Worm (Caenorhabditis elegans) whole organism, young adult: ENCODE measurements around the gene W05B2.2.

Experiments
- F22D6.2 ChIP-seq: sonication (generic microtip); optimal IDR thresholded peaks from 2 replicates; lab custom pipeline; 2016; ENCODE audit warnings: mild to moderate bottlenecking, missing genetic modification characterization, missing compliant biosample characterization
- Y79H2A.3 ChIP-seq: fragments of 200-800 bp; sonication (Bioruptor generic); conservative IDR thresholded peaks from 2 replicates; pipeline ENCODE4 v1.3.6; 2022; ENCODE audit warnings: missing genetic modification reagents, missing genetic modification characterization, missing compliant biosample characterization
- akir-1 ChIP-seq: fragments of 200-800 bp; sonication (Bioruptor generic); optimal IDR thresholded peaks from 2 replicates; lab custom pipeline; 2018; ENCODE audit warnings: mild to moderate bottlenecking, missing genetic modification characterization, moderate library complexity, missing compliant biosample characterization
- ama-1 ChIP-seq, 3 experiments: fragments of 150-350 bp in 1 of 3; sonication (generic microtip) in 2 of 3; optimal IDR thresholded peaks; 2 replicates each; lab custom pipeline; 2014 to 2018; ENCODE audit warnings: missing biosample characterization in 2 of 3, missing genetic modification characterization in 2 of 3, missing genetic modification reagents in 2 of 3
- aptf-2 ChIP-seq: fragments of 200-800 bp; sonication (Bioruptor generic); conservative IDR thresholded peaks from 2 replicates; pipeline ENCODE4 v1.3.6; 2022; ENCODE audit warnings: missing genetic modification reagents, missing genetic modification characterization, missing compliant biosample characterization
- athp-1 ChIP-seq: sonication (generic microtip); optimal IDR thresholded peaks from 2 replicates; lab custom pipeline; 2017; ENCODE audit warnings: mild to moderate bottlenecking, missing genetic modification characterization, missing compliant biosample characterization
- attf-6 ChIP-seq: fragments of 200-800 bp; sonication (Bioruptor generic); IDR thresholded peaks from 2 replicates; pipeline ENCODE4 v1.3.6; 2022; ENCODE audit warnings: missing genetic modification reagents, missing genetic modification characterization, missing compliant biosample characterization
- bed-2 ChIP-seq: fragments of 200-800 bp; sonication (Bioruptor generic); IDR thresholded peaks from 2 replicates; pipeline ENCODE4 v1.3.6; 2022; ENCODE audit warnings: missing genetic modification reagents, missing genetic modification characterization, missing compliant biosample characterization
- ceh-58 ChIP-seq: fragments of 200-800 bp; sonication (Bioruptor generic); IDR thresholded peaks from 2 replicates; pipeline ENCODE4 v1.3.6; 2022; ENCODE audit warnings: missing genetic modification characterization, missing compliant biosample characterization
- ceh-79 ChIP-seq: sonication (generic microtip); optimal IDR thresholded peaks from 2 replicates; lab custom pipeline; 2017; ENCODE audit warnings: mild to moderate bottlenecking, missing genetic modification characterization, missing compliant biosample characterization
- egl-44 ChIP-seq: fragments of 200-800 bp; sonication (Bioruptor generic); IDR thresholded peaks from 2 replicates; pipeline ENCODE4 v1.3.6; 2022; ENCODE audit warnings: missing genetic modification reagents, missing genetic modification characterization, missing compliant biosample characterization
- rec-8 ChIP-seq, 2 experiments: sonication (generic microtip); optimal IDR thresholded peaks; 2 replicates each; lab custom pipeline; 2016; ENCODE audit warnings: mild to moderate bottlenecking in 2 of 2, missing genetic modification characterization in 2 of 2, missing genetic modification reagents in 2 of 2, missing genotype in 2 of 2, missing biosample characterization in 1 of 2, missing compliant biosample characterization in 1 of 2, moderate library complexity in 1 of 2
- repo-1 ChIP-seq: sonication (generic microtip); optimal IDR thresholded peaks from 2 replicates; lab custom pipeline; 2017; ENCODE audit warnings: mild to moderate bottlenecking, missing genetic modification characterization, missing compliant biosample characterization
- somi-1 ChIP-seq: fragments of 200-800 bp; sonication (Bioruptor generic); optimal IDR thresholded peaks from 2 replicates; lab custom pipeline; 2018; ENCODE audit warnings: mild to moderate bottlenecking, missing genetic modification characterization, missing compliant biosample characterization
- tlf-1 ChIP-seq: fragments of 200-800 bp; sonication (Bioruptor generic); optimal IDR thresholded peaks from 2 replicates; lab custom pipeline; 2018; ENCODE audit warnings: mild to moderate bottlenecking, missing genetic modification characterization, missing compliant biosample characterization
- ztf-6 ChIP-seq: fragments of 200-800 bp; sonication (Bioruptor generic); IDR thresholded peaks from 2 replicates; pipeline ENCODE4 v1.3.6; 2022; ENCODE audit warnings: missing genetic modification reagents, missing genetic modification characterization, missing compliant biosample characterization

The W05B2.2 gene

ce11 chrIII:10914971-10915370 lies 51.9 kb downstream of the W05B2.2 start:
- no peak for TF ChIP-seq bed-2
- TF ChIP-seq Y79H2A.3 = no peak
- TF ChIP-seq akir-1 = no peak
- TF ChIP-seq egl-44 = no peak
- TF ChIP-seq F22D6.2 (tag; lab: Kevin White, UChicago) = no peak
- no peak for TF ChIP-seq ceh-79 (tag; lab: Kevin White, UChicago)
- no peak for TF ChIP-seq ama-1 (optimal IDR thresholded peaks at IDR 0.05; lab: Kevin White, UChicago)
- no peak for TF ChIP-seq ama-1 (GFP tag; optimal IDR thresholded peaks at IDR 0.05; lab: Kevin White, UChicago)
- no peak for TF ChIP-seq attf-6
- TF ChIP-seq aptf-2 (GFP tag; lab: Robert Waterston, UW) = no peak
- TF ChIP-seq tlf-1 (GFP tag; lab: Kevin White, UChicago) = no peak
- no peak for TF ChIP-seq somi-1 (GFP tag; lab: Kevin White, UChicago)

- TF ChIP-seq athp-1 (tag; lab: Kevin White, UChicago) = no peak
- no peak for TF ChIP-seq ztf-6
- no peak for TF ChIP-seq tlf-1 (GFP tag; lab: Kevin White, UChicago)
- no peak for TF ChIP-seq attf-6
- TF ChIP-seq rec-8 (tag; optimal IDR thresholded peaks at IDR 0.05; lab: Kevin White, UChicago) = no peak
- TF ChIP-seq repo-1 = no peak
- no peak for TF ChIP-seq ama-1 (optimal IDR thresholded peaks at IDR 0.05; lab: Kevin White, UChicago)
- TF ChIP-seq ama-1 (GFP tag; optimal IDR thresholded peaks at IDR 0.05; lab: Kevin White, UChicago) = no peak
- TF ChIP-seq ceh-58 = no peak
These were observed 55.8 kb downstream of the W05B2.2 start, which contains the start of gene cut-6 for ce11 chrIII:10911160-10911559. cut-6 (plus strand) TSS chrIII:10911460.
